Worm (Caenorhabditis elegans): ENCODE results near the gene F55B11.3.

F55B11.3 gene

DNA sequence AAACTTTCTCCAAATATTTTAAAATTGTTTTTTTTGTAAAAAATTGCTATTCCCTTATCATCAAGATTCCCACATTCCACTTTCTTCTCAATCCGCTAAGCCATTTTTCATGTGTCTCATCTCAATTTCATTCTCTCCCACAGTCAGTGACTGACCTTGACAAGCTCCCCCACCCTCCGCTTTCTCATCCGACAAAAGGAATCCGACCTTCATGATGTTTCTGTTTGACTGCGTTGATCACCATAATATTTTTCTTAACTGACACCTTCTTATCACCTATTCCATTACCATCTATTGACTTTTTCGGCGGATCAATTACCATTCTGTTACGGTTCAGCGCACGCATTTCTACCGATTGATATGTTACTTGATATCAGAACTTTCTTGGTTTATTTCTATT lies 35.4 kb upstream of the F55B11.3 start (continued):
- no peak for TF ChIP-seq chd-7 (tag; optimal IDR thresholded peaks at IDR 0.05)
- TF ChIP-seq lin-54 (GFP tag; optimal IDR thresholded peaks at IDR 0.05) = no peak

DNA sequence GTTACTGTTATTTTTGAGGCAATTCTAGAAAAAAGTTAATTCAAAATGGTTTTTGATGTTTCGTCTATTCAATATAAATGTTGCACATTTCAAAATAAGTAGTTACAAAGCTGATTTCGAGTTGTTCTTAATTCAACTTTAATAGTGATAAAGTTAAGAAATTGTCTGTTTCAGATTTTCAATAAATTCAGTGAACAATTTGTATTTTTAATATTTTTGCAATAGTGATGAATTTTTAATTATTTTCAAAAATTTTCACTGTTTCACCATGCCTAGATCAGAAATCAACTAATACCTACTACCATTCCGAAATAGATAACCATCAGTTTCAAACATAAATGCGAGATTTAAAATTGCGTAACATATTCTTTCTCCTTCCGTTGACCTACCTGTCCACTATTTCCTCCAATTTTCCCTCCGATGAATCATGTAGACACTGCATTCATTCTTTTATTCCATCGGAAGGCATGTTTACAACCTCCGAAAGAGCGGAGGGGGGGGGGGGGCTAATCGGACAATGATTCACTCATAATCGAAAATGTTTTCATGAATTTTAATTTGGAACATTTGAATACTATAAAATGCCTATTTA lies 34.4 kb upstream of the F55B11.3 start:
- no peak for TF ChIP-seq hmg-20 (GFP tag; IDR thresholded peaks at IDR 0.05)
- TF ChIP-seq attf-6 (GFP tag; IDR thresholded peaks at IDR 0.05) = 0 out of 2 replicates have a peak, but pooled peaks have one; percentile 43
- TF ChIP-seq snpc-4 (GFP tag; optimal IDR thresholded peaks at IDR 0.05) = no peak
- peak in 3 of 4 experiments; percentile 7 to 61 (median 40) for TF ChIP-seq snpc-4 (tag; optimal IDR thresholded peaks at IDR 0.05)

DNA sequence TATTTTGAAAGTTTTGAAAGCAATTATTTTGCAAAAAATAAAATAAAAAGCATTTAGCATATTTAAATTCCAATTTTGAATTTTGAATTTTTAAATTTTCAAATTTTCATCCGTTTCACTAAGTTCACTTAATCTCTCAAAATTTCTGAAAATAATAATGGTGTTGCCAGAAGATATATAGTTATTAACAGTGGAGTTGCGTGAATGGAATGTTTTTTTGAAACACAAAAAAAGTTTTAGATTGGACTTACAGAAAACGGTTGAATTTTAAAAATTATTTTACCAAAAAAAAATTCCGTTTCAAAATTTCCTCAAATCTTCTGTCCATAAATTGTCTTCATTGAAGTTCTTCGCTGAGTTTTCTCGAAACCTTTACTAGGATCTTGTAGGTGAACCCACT lies 33.2 kb upstream of the F55B11.3 start:
- no peak for TF ChIP-seq ama-1 (optimal IDR thresholded peaks at IDR 0.05)
- TF ChIP-seq ama-1 (GFP tag; optimal IDR thresholded peaks at IDR 0.05) = no peak
- no peak for TF ChIP-seq C17E4.6 (GFP tag; IDR thresholded peaks at IDR 0.05)
- no peak for TF ChIP-seq ceh-40 (GFP tag; IDR thresholded peaks at IDR 0.05)
- TF ChIP-seq ztf-26 (tag; optimal IDR thresholded peaks at IDR 0.05) = no peak
- no peak for TF ChIP-seq lsl-1 (GFP tag; optimal IDR thresholded peaks at IDR 0.05)
- TF ChIP-seq ceh-27 (GFP tag; optimal IDR thresholded peaks at IDR 0.05) = no peak
- TF ChIP-seq ceh-100 (GFP tag; IDR thresholded peaks at IDR 0.05) = no peak
- TF ChIP-seq rpc-1 (optimal IDR thresholded peaks at IDR 0.05) = no peak
- TF ChIP-seq rpc-1 (tag; optimal IDR thresholded peaks at IDR 0.05) = no peak
- no peak for TF ChIP-seq snpc-4 (GFP tag; optimal IDR thresholded peaks at IDR 0.05)
- peak in 3 of 4 experiments; percentile 14 to 39 (median 32) for TF ChIP-seq snpc-4 (tag; optimal IDR thresholded peaks at IDR 0.05)
- no peak for TF ChIP-seq lin-40 (tag; optimal IDR thresholded peaks at IDR 0.05)
- no peak for TF ChIP-seq zfh-2 (GFP tag; conservative IDR thresholded peaks at IDR 0.05)
- no peak for TF ChIP-seq F49E8.2 (tag; optimal IDR thresholded peaks at IDR 0.05; ENCODE audit: insufficient read depth)
- peak; percentile 83 for TF ChIP-seq attf-6 (GFP tag; IDR thresholded peaks at IDR 0.05)
- TF ChIP-seq egl-44 (GFP tag; IDR thresholded peaks at IDR 0.05) = no peak
- no peak for TF ChIP-seq ceh-58 (GFP tag; IDR thresholded peaks at IDR 0.05)

DNA sequence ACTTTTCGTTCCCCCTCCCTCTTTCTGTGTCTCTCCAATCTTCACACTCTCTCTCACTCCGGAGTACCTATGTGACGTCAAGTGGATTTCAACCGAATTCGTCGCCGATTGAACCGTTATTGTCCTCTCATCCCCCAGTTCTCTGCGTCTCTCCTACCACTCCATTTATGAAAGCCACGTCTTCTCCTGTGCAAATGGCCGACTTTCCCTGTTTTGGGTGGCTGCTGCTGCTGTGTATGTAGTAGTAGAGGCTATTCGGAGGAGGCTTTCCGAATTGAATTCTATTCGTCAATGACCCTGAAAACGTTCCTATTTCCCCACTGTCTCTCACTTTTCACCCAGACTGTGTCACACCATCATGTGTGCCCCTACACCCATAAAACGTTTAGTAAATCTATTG lies 32.8 kb upstream of the F55B11.3 start:
- TF ChIP-seq lin-40 (tag; optimal IDR thresholded peaks at IDR 0.05) (no peak), madf-10 (tag; optimal IDR thresholded peaks at IDR 0.05) (no peak), ztf-26 (tag; optimal IDR thresholded peaks at IDR 0.05) (no peak), D2030.7 (GFP tag; IDR thresholded peaks at IDR 0.05) (no peak), attf-3 (GFP tag; conservative IDR thresholded peaks at IDR 0.05) (no peak), tlf-1 (GFP tag; optimal IDR thresholded peaks at IDR 0.05) (no peak), sdz-38 (tag; optimal IDR thresholded peaks at IDR 0.05) (no peak), snpc-3.4 (tag; optimal IDR thresholded peaks at IDR 0.05) (no peak), lin-35 (GFP tag; optimal IDR thresholded peaks at IDR 0.05) (no peak), B0261.1 (tag; optimal IDR thresholded peaks at IDR 0.05) (no peak), bed-1 (GFP tag; IDR thresholded peaks at IDR 0.05) (no peak), K12H6.12 (tag; optimal IDR thresholded peaks at IDR 0.05) (no peak), ztf-6 (GFP tag; IDR thresholded peaks at IDR 0.05) (no peak), Y79H2A.3 (GFP tag; conservative IDR thresholded peaks at IDR 0.05) (no peak), madf-3 (GFP tag; IDR thresholded peaks at IDR 0.05) (no peak)

DNA sequence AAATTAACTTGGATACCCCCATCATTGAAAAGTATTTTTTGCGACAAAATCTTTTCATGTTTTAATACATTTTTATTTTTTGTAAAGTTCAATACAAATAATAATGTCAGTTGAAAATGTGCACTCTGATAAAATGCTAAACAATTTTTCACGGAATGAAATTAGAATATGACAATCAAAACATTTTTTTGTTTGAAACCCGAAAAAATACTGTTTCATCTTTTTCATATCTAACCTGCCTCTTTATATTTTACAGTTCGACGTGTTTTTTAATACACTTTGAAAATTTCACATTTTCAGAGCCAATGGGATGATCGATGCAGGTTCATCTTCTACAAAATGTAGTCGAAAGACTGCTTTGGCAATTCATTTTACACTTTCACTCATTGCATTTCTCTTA lies 30.7 kb upstream of the F55B11.3 start, which contains the start of gene clc-8:
Gene clc-8 (plus strand): TSS at position 301 of the 400 bp plus-strand sequence.
- TF ChIP-seq nfya-1 (tag; optimal IDR thresholded peaks at IDR 0.05; ENCODE audit: borderline replicate concordance, insufficient read depth) (no peak), chd-7 (tag; optimal IDR thresholded peaks at IDR 0.05) (no peak), lin-40 (tag; optimal IDR thresholded peaks at IDR 0.05) (no peak), gei-17 (GFP tag; optimal IDR thresholded peaks at IDR 0.05) (no peak), efl-1 (GFP tag; optimal IDR thresholded peaks at IDR 0.05) (no peak), T07F8.4 (tag; optimal IDR thresholded peaks at IDR 0.05) (no peak), Y53F4B.3 (GFP tag; IDR thresholded peaks at IDR 0.05) (no peak)

Measured in whole organism, young adult.